Worm (Caenorhabditis elegans): ENCODE measurements around the gene txt-17.

DNA sequence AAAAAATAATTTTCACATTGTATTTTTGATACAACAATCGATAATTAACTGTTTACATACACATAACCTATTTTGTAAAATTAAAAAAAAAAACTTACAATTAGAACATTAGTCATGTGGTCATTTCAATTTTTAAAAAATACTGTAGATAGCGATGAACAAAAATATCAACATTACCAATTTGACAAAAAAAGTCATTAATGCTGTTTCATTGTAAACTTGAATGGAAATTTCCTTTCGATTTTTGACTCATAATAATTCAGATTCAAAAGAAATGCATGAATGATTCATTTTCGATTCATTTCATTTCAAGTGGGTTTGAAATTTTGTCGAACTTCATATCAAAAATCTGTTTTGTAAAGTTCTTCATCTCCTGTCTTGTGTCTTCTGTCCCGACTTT is 43.5 kb downstream of the txt-17 start, which contains the start of gene C33G8.2:
- no peak for TF ChIP-seq egl-43 (GFP tag; IDR thresholded peaks at IDR 0.05)
- no peak for TF ChIP-seq ceh-44 (GFP tag; IDR thresholded peaks at IDR 0.05)
- TF ChIP-seq nhr-111 (GFP tag; optimal IDR thresholded peaks at IDR 0.05): no peak

Data from whole organism, L4 larva.